Fruit fly (Drosophila melanogaster): ENCODE data around the gene CG16743.
A peak's percentile ranks its signal among the peaks of the same experiment; 100 is the strongest.

CG16743 gene

DNA sequence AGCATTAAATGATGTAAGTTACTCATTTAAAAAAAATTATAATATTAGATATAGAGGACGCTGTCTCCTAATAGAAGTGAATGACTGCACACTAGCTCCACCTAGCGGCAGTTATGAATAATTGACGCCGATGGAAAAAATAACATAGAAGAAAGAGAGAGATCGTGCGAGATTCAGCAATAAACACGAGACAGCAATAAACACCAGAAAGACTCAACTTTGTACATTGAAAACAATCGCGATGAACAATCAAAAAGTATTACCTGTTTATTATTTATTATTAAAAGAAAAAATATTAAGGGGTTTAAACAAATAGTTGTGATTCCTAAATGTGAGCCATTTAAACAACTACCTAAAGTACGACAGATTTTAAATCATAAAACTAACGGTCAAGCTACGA, 14.1 kb downstream of the CG16743 start (continued):
- TF ChIP-seq CG2712 (tag; optimal IDR thresholded peaks at IDR 0.05) (peak; percentile 74), Dfd (GFP tag; optimal IDR thresholded peaks at IDR 0.05) (no peak), NK7.1 (GFP tag; optimal IDR thresholded peaks at IDR 0.05) (no peak), CG17186 (GFP tag; optimal IDR thresholded peaks at IDR 0.05) (no peak), Fer1 (GFP tag; optimal IDR thresholded peaks at IDR 0.05) (peak; percentile 47), CG11247 (GFP tag; IDR thresholded peaks at IDR 0.05) (no peak), cas (GFP tag; IDR thresholded peaks at IDR 0.05) (no peak), B-H1 (GFP tag; IDR thresholded peaks at IDR 0.05) (peak; percentile 34; the same call in 1 of the 3 replicates), CG33213 (GFP tag; optimal IDR thresholded peaks at IDR 0.05) (peak; percentile 13), ara (GFP tag; IDR thresholded peaks at IDR 0.05) (peak; percentile 63; the same call in 1 of the 2 replicates), esg (GFP tag; conservative IDR thresholded peaks at IDR 0.05) (peak; percentile 39), CG1602 (GFP tag; optimal IDR thresholded peaks at IDR 0.05) (peak; percentile 4), Sox100B (GFP tag; optimal IDR thresholded peaks at IDR 0.05) (peak; percentile 38), HLHmδ (GFP tag; optimal IDR thresholded peaks at IDR 0.05) (no peak), CG3163 (GFP tag; optimal IDR thresholded peaks at IDR 0.05) (no peak), CG34422 (GFP tag; IDR thresholded peaks at IDR 0.05) (peak; percentile 68), scrt (GFP tag; optimal IDR thresholded peaks at IDR 0.05) (peak; percentile 6), maf-S (GFP tag; optimal IDR thresholded peaks at IDR 0.05) (no peak), Pdp1 (GFP tag; optimal IDR thresholded peaks at IDR 0.05) (peak in 1 of 2 experiments; percentile 19), pan (optimal IDR thresholded peaks at IDR 0.05) (no peak), pan (GFP tag; optimal IDR thresholded peaks at IDR 0.05 in 1 of 2, IDR thresholded peaks at IDR 0.05 in 1 of 2) (peak in 1 of 2 experiments; percentile 82), H2.0 (GFP tag; IDR thresholded peaks at IDR 0.05) (no peak), CG8359 (GFP tag; optimal IDR thresholded peaks at IDR 0.05; ENCODE audit: borderline replicate concordance) (no peak), dmrt11E (tag; optimal IDR thresholded peaks at IDR 0.05) (peak; percentile 34), Ets65A (GFP tag) (peak; percentile 77), CG10462 (GFP tag; optimal IDR thresholded peaks at IDR 0.05) (no peak), CG14441 (GFP tag; IDR thresholded peaks at IDR 0.05) (peak; percentile 65), Atf6 (GFP tag; IDR thresholded peaks at IDR 0.05) (peak; percentile 26; the same call in 1 of the 2 replicates), Poxn (GFP tag; IDR thresholded peaks at IDR 0.05) (no peak), CG7271 (tag; optimal IDR thresholded peaks at IDR 0.05) (no peak), Jarid2 (GFP tag; optimal IDR thresholded peaks at IDR 0.05) (no peak), Doc3 (GFP tag; IDR thresholded peaks at IDR 0.05; ENCODE audit: partially characterized antibody) (no peak), tio (GFP tag; optimal IDR thresholded peaks at IDR 0.05) (no peak), CG2875 (GFP tag; optimal IDR thresholded peaks at IDR 0.05) (no peak), bowl (GFP tag; IDR thresholded peaks at IDR 0.05) (0 out of 2 replicates have a peak, but pooled peaks have one; percentile 9), stwl (tag; optimal IDR thresholded peaks at IDR 0.05) (peak; percentile 66), CG18599 (GFP tag; optimal IDR thresholded peaks at IDR 0.05) (no peak), CG11456 (GFP tag; IDR thresholded peaks at IDR 0.05) (no peak), CG17612 (GFP tag; IDR thresholded peaks at IDR 0.05) (peak; percentile 26; the same call in 1 of the 2 replicates), Hand (GFP tag; optimal IDR thresholded peaks at IDR 0.05) (no peak), CG17802 (tag; optimal IDR thresholded peaks at IDR 0.05) (no peak), CG8765 (GFP tag; IDR thresholded peaks at IDR 0.05) (no peak), Ptx1 (GFP tag; IDR thresholded peaks at IDR 0.05) (no peak), vvl (GFP tag; IDR thresholded peaks at IDR 0.05) (0 out of 2 replicates have a peak, but pooled peaks have one; percentile 28), CG1233 (GFP tag; optimal IDR thresholded peaks at IDR 0.05) (peak; percentile 14), ATbp (GFP tag; optimal IDR thresholded peaks at IDR 0.05) (no peak), unc-4 (GFP tag; IDR thresholded peaks at IDR 0.05; ENCODE audit: partially characterized antibody) (no peak), hb (GFP tag; IDR thresholded peaks at IDR 0.05; ENCODE audit: partially characterized antibody) (no peak), CG11695 (GFP tag; IDR thresholded peaks at IDR 0.05) (peak; percentile 58; the same call in 1 of the 3 replicates), CG15696 (tag; optimal IDR thresholded peaks at IDR 0.05) (peak; percentile 40), Opbp (GFP tag; IDR thresholded peaks at IDR 0.05; ENCODE audit: partially characterized antibody) (no peak)
